Worm (Caenorhabditis elegans) whole organism, L1 larva: ENCODE results near the gene ZK470.1.
A peak's percentile ranks its signal among the peaks of the same experiment; 100 is the strongest.

ENCODE experiments used
- C04F5.9 ChIP-seq: sonication (generic microtip); optimal IDR thresholded peaks from 2 replicates; lab custom pipeline; 2016; ENCODE audit warnings: missing genetic modification characterization, missing compliant biosample characterization
- C16A3.4 ChIP-seq: fragments of 150-350 bp; optimal IDR thresholded peaks from 2 replicates; lab custom pipeline; 2014; ENCODE audit warnings: missing biosample characterization, missing genetic modification characterization
- F16B12.6 ChIP-seq: fragments of 150-350 bp; optimal IDR thresholded peaks from 2 replicates; lab custom pipeline; 2014; ENCODE audit warnings: missing biosample characterization, missing genetic modification characterization
- aha-1 ChIP-seq: fragments of 150-350 bp; optimal IDR thresholded peaks from 2 replicates; lab custom pipeline; 2014; ENCODE audit warnings: missing biosample characterization, missing genetic modification characterization
- alr-1 ChIP-seq: fragments of 200-800 bp; sonication (Bioruptor generic); optimal IDR thresholded peaks from 2 replicates; lab custom pipeline; 2018; ENCODE audit warnings: borderline replicate concordance, mild to moderate bottlenecking, missing genetic modification characterization, missing compliant biosample characterization
- aly-2 ChIP-seq: fragments of 150-350 bp; optimal IDR thresholded peaks from 2 replicates; lab custom pipeline; 2014; ENCODE audit warnings: missing biosample characterization, missing genetic modification characterization
- blmp-1 ChIP-seq: fragments of 150-350 bp; optimal IDR thresholded peaks from 2 replicates; lab custom pipeline; 2014; ENCODE audit warnings: missing biosample characterization, missing genetic modification characterization
- ceh-63 ChIP-seq: fragments of 200-800 bp; sonication (Bioruptor generic); optimal IDR thresholded peaks from 2 replicates; lab custom pipeline; 2018; ENCODE audit warnings: mild to moderate bottlenecking, missing genetic modification characterization, missing compliant biosample characterization
- ceh-82 ChIP-seq, 3 experiments: fragments of 150-350 bp in 1 of 3; sonication (generic microtip) in 2 of 3; optimal IDR thresholded peaks; 2 replicates each; lab custom pipeline; 2014 to 2017; ENCODE audit warnings: missing biosample characterization in 3 of 3, missing genetic modification characterization in 3 of 3
- ceh-88 ChIP-seq: fragments of 200-800 bp; sonication (Bioruptor generic); IDR thresholded peaks from 2 replicates; pipeline ENCODE4 v1.3.6; 2022; ENCODE audit warnings: missing genetic modification characterization, missing compliant biosample characterization
- ces-1 ChIP-seq: fragments of 150-350 bp; optimal IDR thresholded peaks from 2 replicates; lab custom pipeline; 2014; ENCODE audit warnings: missing biosample characterization, missing genetic modification reagents, missing genetic modification characterization
- dpl-1 ChIP-seq, 3 experiments: fragments of 150-350 bp in 2 of 3; sonication (generic microtip) in 1 of 3; optimal IDR thresholded peaks; 2 replicates each; lab custom pipeline; 2014 to 2017; ENCODE audit warnings: missing biosample characterization in 3 of 3, missing genetic modification characterization in 3 of 3, missing genetic modification reagents in 3 of 3
- dsc-1 ChIP-seq: sonication (generic microtip); optimal IDR thresholded peaks from 2 replicates; lab custom pipeline; 2016; ENCODE audit warnings: mild to moderate bottlenecking, missing genetic modification characterization, missing compliant biosample characterization
- efl-1 ChIP-seq, 4 experiments: fragments of 150-350 bp; optimal IDR thresholded peaks in 3 of 4; peaks in 1 of 4; 1 replicate in 1 of 4; 2 replicates in 3 of 4; lab custom pipeline; 2014; ENCODE audit warnings: missing biosample characterization in 2 of 4, missing genetic modification characterization in 2 of 4, missing genetic modification reagents in 2 of 4
- efl-3 ChIP-seq: fragments of 200-800 bp; sonication (Bioruptor generic); optimal IDR thresholded peaks from 2 replicates; lab custom pipeline; 2018; ENCODE audit warnings: mild to moderate bottlenecking, missing genetic modification characterization, missing compliant biosample characterization
- elt-2 ChIP-seq: sonication (generic microtip); optimal IDR thresholded peaks from 2 replicates; lab custom pipeline; 2016; ENCODE audit warnings: missing genetic modification characterization, mild to moderate bottlenecking, inconsistent platforms, missing compliant biosample characterization, missing genetic modification reagents
- elt-3 ChIP-seq, 6 experiments: fragments of 150-350 bp in 1 of 6; sonication (generic microtip); optimal IDR thresholded peaks; 2 replicates each; lab custom pipeline; 2017 to 2018; ENCODE audit warnings: missing biosample characterization in 6 of 6, missing genetic modification characterization in 6 of 6, inconsistent platforms in 1 of 6
- ets-5 ChIP-seq: fragments of 200-800 bp; sonication (Bioruptor generic); IDR thresholded peaks from 2 replicates; pipeline ENCODE4 v1.3.6; 2022; ENCODE audit warnings: missing genetic modification characterization, missing compliant biosample characterization
- grh-1 ChIP-seq: fragments of 200-800 bp; sonication (Bioruptor generic); IDR thresholded peaks from 2 replicates; pipeline ENCODE4 v1.3.6; 2022; ENCODE audit warnings: missing genetic modification reagents, missing genetic modification characterization, missing compliant biosample characterization
- hlh-17 ChIP-seq: fragments of 200-800 bp; sonication (Bioruptor generic); optimal IDR thresholded peaks from 2 replicates; lab custom pipeline; 2018; ENCODE audit warnings: missing genetic modification characterization, mild to moderate bottlenecking, missing compliant biosample characterization, moderate library complexity, borderline replicate concordance
- hlh-4 ChIP-seq: sonication (generic microtip); optimal IDR thresholded peaks from 2 replicates; lab custom pipeline; 2016; ENCODE audit warnings: mild to moderate bottlenecking, missing genetic modification characterization, missing compliant biosample characterization
- hpl-2 ChIP-seq: fragments of 150-350 bp; optimal IDR thresholded peaks from 2 replicates; lab custom pipeline; 2014; ENCODE audit warnings: missing biosample characterization, missing genetic modification reagents, missing genetic modification characterization
- jun-1 ChIP-seq: fragments of 150-350 bp; optimal IDR thresholded peaks from 2 replicates; lab custom pipeline; 2014; ENCODE audit warnings: missing biosample characterization, missing genetic modification reagents, missing genetic modification characterization
- lin-13 ChIP-seq: fragments of 150-350 bp; optimal IDR thresholded peaks from 2 replicates; lab custom pipeline; 2014; ENCODE audit warnings: missing biosample characterization, missing genetic modification reagents, missing genetic modification characterization
- lin-15B ChIP-seq: fragments of 150-350 bp; sonication (generic microtip); optimal IDR thresholded peaks from 3 replicates; lab custom pipeline; 2014; ENCODE audit warnings: missing biosample characterization, missing genetic modification characterization
- lin-35 ChIP-seq, 2 experiments: fragments of 150-350 bp; optimal IDR thresholded peaks; 2 replicates each; lab custom pipeline; 2014; ENCODE audit warnings: missing biosample characterization in 2 of 2, missing genetic modification characterization in 2 of 2, missing genetic modification reagents in 2 of 2
- lin-39 ChIP-seq: fragments of 150-350 bp; optimal IDR thresholded peaks from 2 replicates; lab custom pipeline; 2014; ENCODE audit warnings: missing biosample characterization, missing genetic modification reagents, missing genetic modification characterization
- lir-3 ChIP-seq: sonication (generic microtip); optimal IDR thresholded peaks from 2 replicates; lab custom pipeline; 2016; ENCODE audit warnings: mild to moderate bottlenecking, missing genetic modification characterization, moderate library complexity, missing compliant biosample characterization; ENCODE audit not compliant: poor library complexity
- lsy-2 ChIP-seq, 2 experiments: fragments of 150-350 bp; optimal IDR thresholded peaks; 2 replicates each; lab custom pipeline; 2014; ENCODE audit warnings: missing biosample characterization in 2 of 2, missing genetic modification characterization in 2 of 2
- mef-2 ChIP-seq: fragments of 150-350 bp; optimal IDR thresholded peaks from 2 replicates; lab custom pipeline; 2014; ENCODE audit warnings: missing biosample characterization, missing genetic modification characterization
- mep-1 ChIP-seq: fragments of 150-350 bp; optimal IDR thresholded peaks from 2 replicates; lab custom pipeline; 2014; ENCODE audit warnings: missing biosample characterization, missing genetic modification characterization
- nhr-12 ChIP-seq: sonication (generic microtip); optimal IDR thresholded peaks from 2 replicates; lab custom pipeline; 2017; ENCODE audit warnings: missing biosample characterization, missing genetic modification characterization
- nhr-19 ChIP-seq: fragments of 200-800 bp; sonication (Bioruptor generic); conservative IDR thresholded peaks from 2 replicates; pipeline ENCODE4 v1.3.6; 2022; ENCODE audit warnings: missing genetic modification characterization, missing compliant biosample characterization
- nhr-237 ChIP-seq: fragments of 150-350 bp; optimal IDR thresholded peaks from 2 replicates; lab custom pipeline; 2014; ENCODE audit warnings: missing biosample characterization, missing genetic modification characterization
- nhr-28 ChIP-seq: fragments of 150-350 bp; optimal IDR thresholded peaks from 2 replicates; lab custom pipeline; 2014; ENCODE audit warnings: missing biosample characterization, missing genetic modification characterization
- nhr-47 ChIP-seq: sonication (generic microtip); optimal IDR thresholded peaks from 2 replicates; lab custom pipeline; 2016; ENCODE audit warnings: mild to moderate bottlenecking, missing genetic modification characterization, moderate library complexity, missing compliant biosample characterization
- nhr-71 ChIP-seq: sonication (generic microtip); optimal IDR thresholded peaks from 2 replicates; lab custom pipeline; 2016; ENCODE audit warnings: mild to moderate bottlenecking, missing genetic modification characterization, moderate library complexity, missing compliant biosample characterization
- nhr-76 ChIP-seq: sonication (generic microtip); optimal IDR thresholded peaks from 2 replicates; lab custom pipeline; 2017; ENCODE audit warnings: missing biosample characterization, missing genetic modification characterization
- nhr-77 ChIP-seq: fragments of 150-350 bp; optimal IDR thresholded peaks from 2 replicates; lab custom pipeline; 2014; ENCODE audit warnings: missing biosample characterization, missing genetic modification characterization
- nhr-85 ChIP-seq: sonication (generic microtip); peaks from one replicate; lab custom pipeline; 2016; ENCODE audit warnings: missing genetic modification characterization, inconsistent platforms, missing compliant biosample characterization
- pag-3 ChIP-seq: sonication (generic microtip); optimal IDR thresholded peaks from 2 replicates; lab custom pipeline; 2017; ENCODE audit warnings: missing genetic modification characterization, mild to moderate bottlenecking, missing compliant biosample characterization, antibody characterized with exemption, borderline replicate concordance; ENCODE audit not compliant: insufficient read depth
- pax-3 ChIP-seq: fragments of 200-800 bp; sonication (Bioruptor generic); optimal IDR thresholded peaks from 2 replicates; lab custom pipeline; 2018; ENCODE audit warnings: mild to moderate bottlenecking, missing genetic modification characterization, moderate library complexity, missing compliant biosample characterization
- pqm-1 ChIP-seq: sonication (generic microtip); optimal IDR thresholded peaks from 3 replicates; lab custom pipeline; 2017; ENCODE audit warnings: missing biosample characterization, missing genetic modification characterization
- skn-1 ChIP-seq: fragments of 150-350 bp; optimal IDR thresholded peaks from 2 replicates; lab custom pipeline; 2014; ENCODE audit warnings: missing biosample characterization, missing genetic modification characterization
- snu-23 ChIP-seq: sonication (generic microtip); optimal IDR thresholded peaks from 2 replicates; lab custom pipeline; 2016; ENCODE audit warnings: missing genetic modification characterization, missing compliant biosample characterization
- sox-4 ChIP-seq: sonication (generic microtip); optimal IDR thresholded peaks from 2 replicates; lab custom pipeline; 2016; ENCODE audit warnings: missing genetic modification characterization, missing compliant biosample characterization
- sptf-1 ChIP-seq: fragments of 150-350 bp; optimal IDR thresholded peaks from 2 replicates; lab custom pipeline; 2014; ENCODE audit warnings: missing biosample characterization, missing genetic modification characterization
- unc-130 ChIP-seq: fragments of 150-350 bp; optimal IDR thresholded peaks from 2 replicates; lab custom pipeline; 2017; ENCODE audit warnings: missing biosample characterization, missing genetic modification characterization, inconsistent platforms
- unc-30 ChIP-seq: sonication (generic microtip); optimal IDR thresholded peaks from 2 replicates; lab custom pipeline; 2017; ENCODE audit warnings: missing biosample characterization, missing genetic modification characterization
- xbp-1 ChIP-seq: sonication (generic microtip); optimal IDR thresholded peaks from 2 replicates; lab custom pipeline; 2016; ENCODE audit warnings: missing genetic modification characterization, missing compliant biosample characterization
- zip-4 ChIP-seq: fragments of 200-800 bp; sonication (Bioruptor generic); optimal IDR thresholded peaks from 2 replicates; lab custom pipeline; 2018; ENCODE audit warnings: mild to moderate bottlenecking, missing genetic modification characterization, moderate library complexity, missing compliant biosample characterization
- ztf-11 ChIP-seq, 2 experiments: sonication (generic microtip); optimal IDR thresholded peaks; 2 replicates each; lab custom pipeline; 2016 to 2017; ENCODE audit warnings: missing genetic modification characterization in 2 of 2, missing biosample characterization in 1 of 2, missing compliant biosample characterization in 1 of 2

Gene ZK470.1

DNA sequence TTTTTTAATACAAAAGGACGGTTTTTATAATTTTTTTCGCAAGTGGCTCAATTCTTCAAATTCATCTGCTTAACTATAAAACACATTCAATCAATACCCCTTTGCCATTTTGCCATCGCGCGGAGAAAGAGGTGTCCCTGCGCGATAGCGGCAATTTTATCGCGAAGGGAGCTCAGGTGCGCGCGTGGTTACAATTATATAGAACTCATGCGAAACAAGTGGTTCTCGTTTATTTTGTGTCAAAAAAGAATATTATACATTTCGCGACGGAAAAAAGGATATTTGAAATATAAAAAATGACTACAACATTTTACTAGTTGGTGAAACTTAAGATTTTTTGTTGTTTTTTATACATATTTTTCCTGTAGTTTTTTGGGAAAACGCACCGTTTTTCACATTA, 45.6 kb downstream of the ZK470.1 start:
- no peak for TF ChIP-seq hlh-17
- peak; percentile 94 for TF ChIP-seq pax-3 (tag; lab: Kevin White, UChicago)
- peak; percentile 99 for TF ChIP-seq nhr-19 (GFP tag; lab: Robert Waterston, UW)
- peak; percentile 88 for TF ChIP-seq mef-2
- TF ChIP-seq mep-1 = peak; percentile 100
- peak; percentile 15 for TF ChIP-seq nhr-28 (tag; lab: Kevin White, UChicago)
- peak; percentile 99 for TF ChIP-seq skn-1 (tag; lab: Kevin White, UChicago)
- peak; percentile 98 for TF ChIP-seq nhr-85 (tag; lab: Kevin White, UChicago)
- peak; percentile 89 for TF ChIP-seq hlh-4 (tag; lab: Kevin White, UChicago)
- peak; percentile 100 for TF ChIP-seq jun-1 (tag; lab: Kevin White, UChicago)
- peak; percentile 95 for TF ChIP-seq hpl-2
- peak; percentile 56 to 71 (median 61) for TF ChIP-seq dpl-1 (GFP tag; optimal IDR thresholded peaks at IDR 0.05; lab: Kevin White, UChicago)
- TF ChIP-seq lin-13 = peak; percentile 97
- peak; percentile 90 for TF ChIP-seq pqm-1 (tag; lab: Kevin White, UChicago)
- TF ChIP-seq nhr-237 (tag; lab: Kevin White, UChicago) = peak; percentile 100
- peak; percentile 95 for TF ChIP-seq efl-3 (GFP tag; lab: Kevin White, UChicago)
- TF ChIP-seq efl-1 (optimal IDR thresholded peaks at IDR 0.05; lab: Kevin White, UChicago) = peak; percentile 86 to 90
- TF ChIP-seq efl-1 (GFP tag; optimal IDR thresholded peaks at IDR 0.05 in 1 of 2; lab: Kevin White, UChicago) = peak; percentile 46 to 97
- TF ChIP-seq dsc-1 (tag; lab: Kevin White, UChicago) = peak; percentile 100
- peak; percentile 98 for TF ChIP-seq xbp-1 (tag; lab: Kevin White, UChicago)
- TF ChIP-seq pag-3 (tag; lab: Kevin White, UChicago) = no peak
- peak; percentile 91 for TF ChIP-seq elt-2 (tag; lab: Kevin White, UChicago)
- peak; percentile 99 for TF ChIP-seq lin-39
- TF ChIP-seq nhr-76 (tag; lab: Kevin White, UChicago) = peak; percentile 95
- TF ChIP-seq aly-2 (tag; lab: Kevin White, UChicago) = peak; percentile 95
- TF ChIP-seq snu-23 (GFP tag; lab: Kevin White, UChicago) = peak; percentile 100
- TF ChIP-seq unc-30 (tag; lab: Kevin White, UChicago) = peak; percentile 80
- TF ChIP-seq nhr-71 (tag; lab: Kevin White, UChicago) = peak; percentile 99
- TF ChIP-seq lir-3 (tag; lab: Kevin White, UChicago) = peak; percentile 94
- TF ChIP-seq ztf-11 (tag; optimal IDR thresholded peaks at IDR 0.05; lab: Kevin White, UChicago) = peak; percentile 78 to 99
- peak; percentile 99 for TF ChIP-seq C16A3.4 (tag; lab: Kevin White, UChicago)
- peak; percentile 95 for TF ChIP-seq unc-130 (tag; lab: Kevin White, UChicago)
- TF ChIP-seq F16B12.6 (tag; lab: Kevin White, UChicago) = peak; percentile 59
- TF ChIP-seq nhr-12 (tag; lab: Kevin White, UChicago) = peak; percentile 85
- peak; percentile 46 for TF ChIP-seq lin-15B (tag; lab: Kevin White, UChicago)
- TF ChIP-seq sox-4 (tag; lab: Kevin White, UChicago) = peak; percentile 100
- TF ChIP-seq zip-4 (GFP tag; lab: Kevin White, UChicago) = peak; percentile 96
- TF ChIP-seq blmp-1 = peak; percentile 42
- TF ChIP-seq alr-1 (tag; lab: Kevin White, UChicago) = no peak
- TF ChIP-seq ceh-88 (GFP tag; lab: Robert Waterston, UW) = peak; percentile 98
- peak; percentile 99 to 100 (median 100) for TF ChIP-seq ceh-82 (tag; optimal IDR thresholded peaks at IDR 0.05; lab: Kevin White, UChicago)
- peak; percentile 100 for TF ChIP-seq nhr-47
- TF ChIP-seq sptf-1 (tag; lab: Kevin White, UChicago) = no peak
- TF ChIP-seq ets-5 (GFP tag; lab: Robert Waterston, UW) = peak; percentile 92; the same call in 1 of the 2 replicates
- peak; percentile 75 to 99 (median 90) for TF ChIP-seq elt-3 (tag; optimal IDR thresholded peaks at IDR 0.05; lab: Kevin White, UChicago)
- peak; percentile 94 for TF ChIP-seq aha-1 (tag; lab: Kevin White, UChicago)
- TF ChIP-seq C04F5.9 (tag; lab: Kevin White, UChicago) = peak; percentile 96
- peak; percentile 99 for TF ChIP-seq nhr-77 (tag; lab: Kevin White, UChicago)
- peak; percentile 72 to 91 for TF ChIP-seq lin-35 (GFP tag; optimal IDR thresholded peaks at IDR 0.05; lab: Kevin White, UChicago)
- peak; percentile 93 to 96 for TF ChIP-seq lsy-2 (tag; optimal IDR thresholded peaks at IDR 0.05; lab: Kevin White, UChicago)
- TF ChIP-seq ces-1 = peak; percentile 96
- TF ChIP-seq ceh-63 (GFP tag; lab: Kevin White, UChicago) = peak; percentile 88
- peak; percentile 97 for TF ChIP-seq grh-1 (GFP tag; lab: Robert Waterston, UW)
